Worm (Caenorhabditis elegans): Measurements from ENCODE around the gene coq-5.
A peak's percentile ranks its signal among the peaks of the same experiment; 100 is the strongest.

- TF ChIP-seq jun-1 (tag; optimal IDR thresholded peaks at IDR 0.05) (peak; percentile 46), nhr-19 (GFP tag; conservative IDR thresholded peaks at IDR 0.05) (peak; percentile 57), lin-39 (tag; optimal IDR thresholded peaks at IDR 0.05) (no peak), lsy-2 (tag; optimal IDR thresholded peaks at IDR 0.05) (peak; percentile 62 to 77), unc-98 (GFP tag; IDR thresholded peaks at IDR 0.05) (no peak), lin-35 (GFP tag; optimal IDR thresholded peaks at IDR 0.05) (peak; percentile 70 to 71), nhr-85 (tag) (peak; percentile 79), nhr-12 (tag; optimal IDR thresholded peaks at IDR 0.05) (no peak), ceh-82 (tag; optimal IDR thresholded peaks at IDR 0.05) (peak; percentile 5 to 80 (median 47)), fkh-10 (GFP tag; optimal IDR thresholded peaks at IDR 0.05) (no peak)
These were observed 33.5 kb upstream of the coq-5 start, which contains the start of the genes ZK688.5 and fahd-1 for ce11 chrIII:7891573-7892306.

Data from whole organism, L1 larva.